Fruit fly (Drosophila melanogaster) S2 (cell line): ENCODE data around the gene CG13126.

ENCODE experiments used
- CG8478 ChIP-seq: fragments of >200 bp; optimal IDR thresholded peaks from 2 replicates; lab custom pipeline; 2018
- CTCF ChIP-seq, 2 experiments: fragments of >200 bp; optimal IDR thresholded peaks; 2 replicates each; lab custom pipeline; 2018

CG13126 gene

dm6 chr2L:9907320-9908256 is 46.4 kb downstream of the CG13126 start:
- no peak for TF ChIP-seq CG8478 (lab: Kevin White, UChicago)
- no peak for TF ChIP-seq CTCF (optimal IDR thresholded peaks at IDR 0.05; lab: Kevin White, UChicago)

dm6 chr2L:9906641-9907040 is 47.3 kb downstream of the CG13126 start:
- TF ChIP-seq CG8478 (lab: Kevin White, UChicago) = no peak
- TF ChIP-seq CTCF (optimal IDR thresholded peaks at IDR 0.05; lab: Kevin White, UChicago) = no peak

dm6 chr2L:9903028-9903427 is 51.0 kb downstream of the CG13126 start, which contains the start of gene Muc30E:
Gene Muc30E, minus strand, starts transcription at chr2L:9903128.
- TF ChIP-seq CG8478 (lab: Kevin White, UChicago) = no peak
- TF ChIP-seq CTCF (optimal IDR thresholded peaks at IDR 0.05; lab: Kevin White, UChicago) = no peak
